Worm (Caenorhabditis elegans): ENCODE results near the gene str-206.

Gene str-206

ce11 chrV:6229457-6229949 is 11.6 kb downstream of the str-206 start (continued):
- TF ChIP-seq nfya-1 (tag; optimal IDR thresholded peaks at IDR 0.05; ENCODE audit: borderline replicate concordance, insufficient read depth) (no peak), K11D2.4 (GFP tag; IDR thresholded peaks at IDR 0.05) (peak; percentile 53), ceh-58 (GFP tag; IDR thresholded peaks at IDR 0.05) (no peak), T26A5.8 (tag; optimal IDR thresholded peaks at IDR 0.05) (no peak), F37B4.10 (GFP tag; IDR thresholded peaks at IDR 0.05) (no peak), cebp-2 (GFP tag; IDR thresholded peaks at IDR 0.05) (no peak), ceh-79 (tag; optimal IDR thresholded peaks at IDR 0.05) (no peak), unc-62 (GFP tag; optimal IDR thresholded peaks at IDR 0.05) (peak; percentile 65), ztf-3 (GFP tag; optimal IDR thresholded peaks at IDR 0.05) (no peak), Y56A3A.18 (GFP tag; IDR thresholded peaks at IDR 0.05) (no peak), madf-3 (GFP tag; IDR thresholded peaks at IDR 0.05) (no peak), zfh-2 (GFP tag; conservative IDR thresholded peaks at IDR 0.05) (peak; percentile 63), lsl-1 (GFP tag; optimal IDR thresholded peaks at IDR 0.05) (peak; percentile 11), repo-1 (tag; optimal IDR thresholded peaks at IDR 0.05) (no peak), nhr-179 (tag; optimal IDR thresholded peaks at IDR 0.05) (no peak), D2030.7 (GFP tag; IDR thresholded peaks at IDR 0.05) (no peak), efl-1 (GFP tag; optimal IDR thresholded peaks at IDR 0.05) (no peak), F10E7.11 (tag; optimal IDR thresholded peaks at IDR 0.05) (no peak), ztf-26 (tag; optimal IDR thresholded peaks at IDR 0.05) (peak; percentile 53), B0336.3 (GFP tag; IDR thresholded peaks at IDR 0.05) (peak; percentile 62; the same call in 1 of the 2 replicates), hmg-20 (GFP tag; IDR thresholded peaks at IDR 0.05) (no peak), lsy-27 (tag; optimal IDR thresholded peaks at IDR 0.05; ENCODE audit: borderline replicate concordance, insufficient read depth) (peak; percentile 38), ztf-22 (GFP tag; optimal IDR thresholded peaks at IDR 0.05) (no peak), somi-1 (GFP tag; optimal IDR thresholded peaks at IDR 0.05) (peak; percentile 83), F22D6.2 (tag; optimal IDR thresholded peaks at IDR 0.05) (peak; percentile 78), ceh-40 (GFP tag; IDR thresholded peaks at IDR 0.05) (no peak), aptf-3 (GFP tag; IDR thresholded peaks at IDR 0.05) (no peak), ccch-3 (GFP tag; optimal IDR thresholded peaks at IDR 0.05) (no peak), egl-18 (GFP tag; IDR thresholded peaks at IDR 0.05) (no peak), Y53G8AR.9 (GFP tag; conservative IDR thresholded peaks at IDR 0.05) (no peak), dox-1 (GFP tag; IDR thresholded peaks at IDR 0.05) (no peak; the same call in 1 of the 2 replicates), lir-1 (GFP tag; conservative IDR thresholded peaks at IDR 0.05) (0 out of 2 replicates have a peak, but pooled peaks have one; percentile 32), ztf-28 (GFP tag; IDR thresholded peaks at IDR 0.05) (no peak), madf-10 (tag; optimal IDR thresholded peaks at IDR 0.05) (peak; percentile 97), tbx-9 (tag; optimal IDR thresholded peaks at IDR 0.05; ENCODE audit: borderline replicate concordance) (no peak), chd-7 (tag; optimal IDR thresholded peaks at IDR 0.05) (peak; percentile 65), sdz-38 (tag; optimal IDR thresholded peaks at IDR 0.05) (no peak), ama-1 (optimal IDR thresholded peaks at IDR 0.05) (no peak), ama-1 (GFP tag; optimal IDR thresholded peaks at IDR 0.05) (no peak), attf-6 (GFP tag; IDR thresholded peaks at IDR 0.05) (no peak), ets-4 (GFP tag; optimal IDR thresholded peaks at IDR 0.05) (no peak), let-607 (tag; optimal IDR thresholded peaks at IDR 0.05) (peak; percentile 11 to 80), lin-54 (GFP tag; optimal IDR thresholded peaks at IDR 0.05) (no peak), ceh-27 (GFP tag; optimal IDR thresholded peaks at IDR 0.05) (no peak), tlf-1 (GFP tag; optimal IDR thresholded peaks at IDR 0.05) (no peak), lag-1 (GFP tag; IDR thresholded peaks at IDR 0.05) (no peak), egl-44 (GFP tag; IDR thresholded peaks at IDR 0.05) (no peak; the same call in 1 of the 2 replicates), snpc-1.3 (tag; optimal IDR thresholded peaks at IDR 0.05; ENCODE audit: insufficient read depth) (no peak), C06A6.2 (GFP tag; conservative IDR thresholded peaks at IDR 0.05) (no peak), bed-1 (GFP tag; IDR thresholded peaks at IDR 0.05) (no peak)

Measured in whole organism, young adult.